Fruit fly (Drosophila melanogaster): ENCODE measurements around the gene Vps33B.

The Vps33B gene

DNA sequence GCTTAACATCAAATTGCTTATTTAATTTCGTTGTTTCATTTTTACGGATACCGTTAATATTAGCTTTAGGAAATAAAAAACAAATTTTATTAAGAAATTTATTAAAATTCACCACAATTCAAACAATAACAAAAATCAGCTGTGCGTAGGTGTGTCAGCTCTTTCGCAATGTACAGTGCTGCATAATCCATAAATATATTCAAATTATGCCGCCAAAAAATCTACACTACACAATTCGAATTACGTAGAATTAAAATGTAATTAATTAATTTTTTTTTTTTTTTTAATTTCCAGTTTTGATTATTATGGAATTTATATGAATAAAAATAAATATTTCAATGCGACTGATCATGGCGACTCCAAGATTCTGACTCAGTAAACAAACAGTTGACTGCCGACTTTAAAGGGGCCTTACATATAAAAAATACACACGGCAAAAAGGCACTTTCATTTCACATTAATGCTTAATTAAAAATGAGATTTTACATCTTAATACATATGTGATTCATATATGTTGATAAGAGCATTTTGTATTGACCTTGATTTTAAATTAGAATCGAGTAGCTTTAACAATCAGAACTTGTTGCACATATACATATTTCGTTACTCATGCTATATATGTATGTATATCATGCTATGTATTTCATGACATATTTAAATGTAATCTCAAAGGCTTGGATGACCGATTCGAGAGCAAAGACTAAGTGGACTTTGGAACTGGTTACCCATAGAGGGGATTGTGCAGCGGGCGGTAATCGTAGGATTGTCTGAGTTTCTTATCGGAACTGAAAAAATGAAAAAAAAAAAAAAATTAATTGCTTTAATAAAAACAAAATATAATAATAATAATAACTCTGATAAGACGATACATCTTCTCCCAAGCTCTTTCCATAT is 20.3 kb downstream of the Vps33B start:
- TF ChIP-seq rn (GFP tag; IDR thresholded peaks at IDR 0.05) (no peak), Snoo (tag; optimal IDR thresholded peaks at IDR 0.05) (peak; percentile 33), Ets98B (GFP tag; IDR thresholded peaks at IDR 0.05) (no peak), CG17806 (tag; optimal IDR thresholded peaks at IDR 0.05) (peak; percentile 42), CG8301 (tag; optimal IDR thresholded peaks at IDR 0.05) (peak; percentile 57), CG15710 (tag; optimal IDR thresholded peaks at IDR 0.05) (no peak), CG9948 (tag; optimal IDR thresholded peaks at IDR 0.05) (no peak), CG10348 (GFP tag; IDR thresholded peaks at IDR 0.05) (no peak), CG32121 (GFP tag; IDR thresholded peaks at IDR 0.05) (0 out of 2 replicates have a peak, but pooled peaks have one; percentile 25), CG8159 (tag; optimal IDR thresholded peaks at IDR 0.05) (peak; percentile 41), gl (tag; optimal IDR thresholded peaks at IDR 0.05) (peak; percentile 82), CG14655 (GFP tag; optimal IDR thresholded peaks at IDR 0.05) (peak; percentile 65), D1 (tag; optimal IDR thresholded peaks at IDR 0.05) (peak; percentile 66), CG4496 (GFP tag; IDR thresholded peaks at IDR 0.05) (0 out of 3 replicates have a peak, but pooled peaks have one; percentile 25), Pif1A (GFP tag; optimal IDR thresholded peaks at IDR 0.05) (peak; percentile 57), CG12605 (GFP tag; IDR thresholded peaks at IDR 0.05) (peak; percentile 38; the same call in 1 of the 2 replicates), CG13204 (GFP tag; optimal IDR thresholded peaks at IDR 0.05) (peak; percentile 39), Pif1B (GFP tag; optimal IDR thresholded peaks at IDR 0.05) (peak; percentile 71), CG34367 (tag; optimal IDR thresholded peaks at IDR 0.05) (peak; percentile 4), EcR (GFP tag; optimal IDR thresholded peaks at IDR 0.05) (no peak), fd96Ca (GFP tag; IDR thresholded peaks at IDR 0.05) (no peak)

DNA sequence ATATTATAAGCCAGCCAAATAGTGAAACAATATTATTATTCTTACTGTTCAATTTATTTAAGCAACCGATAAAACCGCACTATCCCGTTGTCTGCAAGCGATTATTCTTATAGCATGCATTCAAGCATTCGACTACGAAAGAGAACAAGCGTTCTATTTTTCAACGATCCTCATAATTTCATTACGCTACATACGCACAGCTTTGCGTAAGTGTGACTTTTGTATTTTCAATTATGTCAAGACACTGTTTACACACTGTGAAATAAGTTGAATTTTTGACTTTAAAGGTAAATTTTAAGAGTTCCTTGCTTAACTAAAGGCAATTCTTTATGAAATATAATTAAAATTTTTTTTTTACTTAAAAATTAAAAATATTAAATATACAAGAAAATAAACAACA is 21.8 kb downstream of the Vps33B start, which contains the start of gene CG33494:
Gene CG33494, minus strand, starts transcription at position 90 of the 400 bp plus-strand sequence.
- TF ChIP-seq CG13204 (GFP tag; optimal IDR thresholded peaks at IDR 0.05) (no peak), gl (tag; optimal IDR thresholded peaks at IDR 0.05) (no peak), CG4496 (GFP tag; IDR thresholded peaks at IDR 0.05) (no peak), CG9948 (tag; optimal IDR thresholded peaks at IDR 0.05) (no peak), EcR (GFP tag; optimal IDR thresholded peaks at IDR 0.05) (no peak)

DNA sequence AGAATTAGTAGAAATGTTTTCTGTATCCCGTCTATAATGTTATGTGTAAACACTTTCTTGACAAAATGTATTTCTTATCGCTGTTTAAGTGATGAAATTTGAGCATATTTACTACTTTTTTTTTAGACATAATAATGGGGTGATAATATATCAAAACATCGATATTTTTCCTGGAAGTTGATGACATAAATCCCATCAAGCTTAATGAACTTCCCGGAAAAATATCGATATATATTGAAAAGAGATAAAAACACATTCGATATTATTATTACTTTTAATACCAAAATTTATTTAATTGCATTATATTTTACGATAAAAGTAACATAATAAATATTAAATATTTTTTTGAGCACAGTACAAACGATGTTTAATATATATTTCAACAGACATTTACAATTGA is 22.5 kb downstream of the Vps33B start:
- TF ChIP-seq CG14655 (GFP tag; optimal IDR thresholded peaks at IDR 0.05) (no peak), CG34367 (tag; optimal IDR thresholded peaks at IDR 0.05) (no peak), rn (GFP tag; IDR thresholded peaks at IDR 0.05) (no peak), gl (tag; optimal IDR thresholded peaks at IDR 0.05) (no peak), D1 (tag; optimal IDR thresholded peaks at IDR 0.05) (no peak), CG12605 (GFP tag; IDR thresholded peaks at IDR 0.05) (no peak)

DNA sequence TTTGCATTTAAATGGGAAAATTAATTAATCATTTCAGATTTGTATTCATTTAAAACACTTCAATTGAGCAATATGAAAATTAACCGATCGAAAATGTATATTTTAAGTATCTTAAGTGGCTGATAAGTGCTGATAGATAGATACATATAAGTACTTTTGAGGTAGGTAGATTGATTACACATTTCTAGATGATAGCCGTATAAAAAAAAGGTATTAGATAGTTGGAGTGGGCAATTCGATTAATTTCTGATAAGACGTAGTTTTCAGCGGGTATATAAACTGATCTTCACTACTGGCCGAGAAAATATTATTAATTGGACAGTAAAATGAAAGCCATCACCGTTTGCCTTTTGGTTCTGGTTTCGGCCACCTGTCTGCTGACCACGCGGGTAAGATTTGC is 31.6 kb downstream of the Vps33B start, which contains the start of gene CG5107:
Gene CG5107, plus strand, starts transcription at position 301 of the 400 bp plus-strand sequence.
- TF ChIP-seq Pif1A (GFP tag; optimal IDR thresholded peaks at IDR 0.05) (no peak), CG34367 (tag; optimal IDR thresholded peaks at IDR 0.05) (no peak), CG14655 (GFP tag; optimal IDR thresholded peaks at IDR 0.05) (no peak), CG8301 (tag; optimal IDR thresholded peaks at IDR 0.05) (no peak), CG9948 (tag; optimal IDR thresholded peaks at IDR 0.05) (no peak), CG4496 (GFP tag; IDR thresholded peaks at IDR 0.05) (no peak), CG13204 (GFP tag; optimal IDR thresholded peaks at IDR 0.05) (no peak), fd96Ca (GFP tag; IDR thresholded peaks at IDR 0.05) (no peak), CG8159 (tag; optimal IDR thresholded peaks at IDR 0.05) (no peak)

DNA sequence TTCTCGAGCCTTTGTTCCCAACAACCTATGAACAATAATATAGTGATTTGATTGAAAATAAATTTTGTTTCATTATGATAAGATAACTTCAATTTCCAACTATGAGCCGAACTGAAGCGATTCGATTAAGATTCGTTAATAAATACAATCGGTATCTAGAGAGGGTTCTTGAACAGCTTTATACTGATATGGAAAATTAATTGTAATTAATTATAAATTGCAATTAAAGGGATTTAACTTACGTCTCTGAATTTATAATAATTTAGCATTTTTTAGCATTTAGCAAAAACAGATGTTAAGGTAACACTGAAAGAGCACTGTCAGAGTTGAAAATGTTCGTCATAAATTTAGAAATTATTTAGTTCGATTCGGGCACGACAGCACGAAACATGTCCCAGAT is 32.7 kb downstream of the Vps33B start, which contains the start of gene CG5111:
Gene CG5111, plus strand, starts transcription at position 301 of the 400 bp plus-strand sequence.
- no peak for TF ChIP-seq CG8159 (tag; optimal IDR thresholded peaks at IDR 0.05)
- no peak for TF ChIP-seq CG4496 (GFP tag; IDR thresholded peaks at IDR 0.05)
- no peak for TF ChIP-seq fd96Ca (GFP tag; IDR thresholded peaks at IDR 0.05)
- no peak for TF ChIP-seq CG9948 (tag; optimal IDR thresholded peaks at IDR 0.05)
- TF ChIP-seq CG32121 (GFP tag; IDR thresholded peaks at IDR 0.05): no peak
- TF ChIP-seq CG14655 (GFP tag; optimal IDR thresholded peaks at IDR 0.05): no peak
- TF ChIP-seq EcR (GFP tag; optimal IDR thresholded peaks at IDR 0.05): no peak
- no peak for TF ChIP-seq CG8301 (tag; optimal IDR thresholded peaks at IDR 0.05)
- TF ChIP-seq Ets98B (GFP tag; IDR thresholded peaks at IDR 0.05): no peak
- TF ChIP-seq Pif1B (GFP tag; optimal IDR thresholded peaks at IDR 0.05): no peak
- no peak for TF ChIP-seq CG10348 (GFP tag; IDR thresholded peaks at IDR 0.05)
- no peak for TF ChIP-seq CG17806 (tag; optimal IDR thresholded peaks at IDR 0.05)
- TF ChIP-seq rn (GFP tag; IDR thresholded peaks at IDR 0.05): no peak
- TF ChIP-seq Snoo (tag; optimal IDR thresholded peaks at IDR 0.05): no peak
- no peak for TF ChIP-seq CG13204 (GFP tag; optimal IDR thresholded peaks at IDR 0.05)
- TF ChIP-seq gl (tag; optimal IDR thresholded peaks at IDR 0.05): no peak
- TF ChIP-seq CG15710 (tag; optimal IDR thresholded peaks at IDR 0.05): no peak

DNA sequence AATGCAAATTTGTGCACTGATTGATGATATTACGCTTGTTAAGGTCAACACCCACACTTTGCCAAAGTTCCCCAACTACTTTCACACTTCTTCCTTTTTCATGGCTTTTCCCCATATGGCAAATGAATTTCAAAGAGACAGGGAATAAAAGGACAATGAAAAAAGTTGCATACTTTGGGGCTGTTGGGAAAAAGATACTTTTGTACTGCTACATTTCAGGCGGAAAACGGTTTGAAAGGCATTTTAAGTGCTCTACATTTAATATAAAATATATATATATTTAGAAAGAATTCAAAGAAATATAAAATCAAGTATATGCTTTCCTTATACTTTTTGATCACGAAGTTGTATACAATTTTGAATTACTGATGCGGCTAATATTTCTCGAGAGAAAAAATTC is 39.5 kb downstream of the Vps33B start:
- TF ChIP-seq Pif1A (GFP tag; optimal IDR thresholded peaks at IDR 0.05) (no peak), D1 (tag; optimal IDR thresholded peaks at IDR 0.05) (peak; percentile 26)

All from whole organism, pupa.